Worm (Caenorhabditis elegans) whole organism, L3 larva: ENCODE data around the gene C50E3.9.
A peak's percentile ranks its signal among the peaks of the same experiment; 100 is the strongest.

ENCODE experiments used
- R02D3.7 ChIP-seq: fragments of 150-350 bp; optimal IDR thresholded peaks from 2 replicates; lab custom pipeline; 2014; ENCODE audit warnings: missing biosample characterization, missing genetic modification characterization
- ZK546.5 ChIP-seq: sonication (generic microtip); optimal IDR thresholded peaks from 2 replicates; lab custom pipeline; 2017; ENCODE audit warnings: missing biosample characterization, missing genetic modification characterization
- ama-1 ChIP-seq: fragments of 150-350 bp; optimal IDR thresholded peaks from 2 replicates; lab custom pipeline; 2018
- ceh-16 ChIP-seq: sonication (generic microtip); optimal IDR thresholded peaks from 2 replicates; lab custom pipeline; 2017; ENCODE audit warnings: missing biosample characterization, missing genetic modification characterization
- ceh-9 ChIP-seq: sonication (generic microtip); optimal IDR thresholded peaks from 2 replicates; lab custom pipeline; 2018; ENCODE audit warnings: missing biosample characterization, missing genetic modification characterization
- daf-12 ChIP-seq: fragments of 150-350 bp; optimal IDR thresholded peaks from 2 replicates; lab custom pipeline; 2014; ENCODE audit warnings: missing biosample characterization, missing genetic modification reagents, missing genetic modification characterization
- egl-27 ChIP-seq: sonication (generic microtip); optimal IDR thresholded peaks from 4 replicates; lab custom pipeline; 2017; ENCODE audit warnings: missing biosample characterization, missing genetic modification reagents, missing genetic modification characterization
- egl-5 ChIP-seq: fragments of 150-350 bp; optimal IDR thresholded peaks from 2 replicates; lab custom pipeline; 2017; ENCODE audit warnings: missing biosample characterization, missing genetic modification reagents, missing genetic modification characterization, inconsistent platforms
- elt-1 ChIP-seq: fragments of 150-350 bp; optimal IDR thresholded peaks from 2 replicates; lab custom pipeline; 2014; ENCODE audit warnings: missing biosample characterization, missing genetic modification characterization
- elt-2 ChIP-seq: sonication (generic microtip); optimal IDR thresholded peaks from 2 replicates; lab custom pipeline; 2016; ENCODE audit warnings: missing genetic modification reagents, mild to moderate bottlenecking, missing genetic modification characterization, missing compliant biosample characterization
- elt-3 ChIP-seq, 3 experiments: fragments of 150-350 bp in 1 of 3; sonication (generic microtip) in 2 of 3; optimal IDR thresholded peaks; 2 replicates in 2 of 3; 4 replicates in 1 of 3; lab custom pipeline; 2014 to 2017; ENCODE audit warnings: missing biosample characterization in 3 of 3, missing genetic modification characterization in 3 of 3
- eor-1 ChIP-seq, 2 experiments: fragments of 150-350 bp; optimal IDR thresholded peaks; 2 replicates each; lab custom pipeline; 2014 to 2018; ENCODE audit warnings: missing biosample characterization in 2 of 2, missing genetic modification characterization in 2 of 2
- fkh-10 ChIP-seq: sonication (generic microtip); optimal IDR thresholded peaks from 2 replicates; lab custom pipeline; 2017; ENCODE audit warnings: missing biosample characterization, missing genetic modification reagents, missing genetic modification characterization
- fkh-2 ChIP-seq: fragments of 150-350 bp; optimal IDR thresholded peaks from 2 replicates; lab custom pipeline; 2014; ENCODE audit warnings: missing biosample characterization, missing genetic modification reagents, missing genetic modification characterization
- fos-1 ChIP-seq: fragments of 150-350 bp; optimal IDR thresholded peaks from 2 replicates; lab custom pipeline; 2014; ENCODE audit warnings: missing biosample characterization, missing genetic modification characterization
- hmg-11 ChIP-seq: sonication (generic microtip); optimal IDR thresholded peaks from 2 replicates; lab custom pipeline; 2016; ENCODE audit warnings: missing genetic modification characterization, missing compliant biosample characterization
- jun-1 ChIP-seq: fragments of 150-350 bp; optimal IDR thresholded peaks from 2 replicates; lab custom pipeline; 2014; ENCODE audit warnings: missing biosample characterization, missing genetic modification reagents, missing genetic modification characterization
- lin-15B ChIP-seq: fragments of 150-350 bp; optimal IDR thresholded peaks from 2 replicates; lab custom pipeline; 2014; ENCODE audit warnings: missing biosample characterization, missing genetic modification characterization
- lsy-12 ChIP-seq: sonication (generic microtip); optimal IDR thresholded peaks from 2 replicates; lab custom pipeline; 2016; ENCODE audit warnings: mild to moderate bottlenecking, missing genetic modification characterization, missing compliant biosample characterization
- mdl-1 ChIP-seq: fragments of 150-350 bp; optimal IDR thresholded peaks from 2 replicates; lab custom pipeline; 2014; ENCODE audit warnings: missing biosample characterization, missing genetic modification characterization
- nfya-1 ChIP-seq: sonication (generic microtip); optimal IDR thresholded peaks from 2 replicates; lab custom pipeline; 2017; ENCODE audit warnings: missing genetic modification characterization, mild to moderate bottlenecking, missing compliant biosample characterization, antibody characterized with exemption, moderate library complexity; ENCODE audit not compliant: insufficient read depth
- nhr-11 ChIP-seq: fragments of 150-350 bp; optimal IDR thresholded peaks from 2 replicates; lab custom pipeline; 2014; ENCODE audit warnings: missing biosample characterization, missing genetic modification characterization
- nhr-12 ChIP-seq: fragments of 150-350 bp; optimal IDR thresholded peaks from 2 replicates; lab custom pipeline; 2014; ENCODE audit warnings: missing biosample characterization, missing genetic modification characterization
- nhr-23 ChIP-seq: fragments of 150-350 bp; optimal IDR thresholded peaks from 2 replicates; lab custom pipeline; 2014; ENCODE audit warnings: missing biosample characterization, missing genetic modification reagents, missing genetic modification characterization
- nhr-237 ChIP-seq: fragments of 150-350 bp; optimal IDR thresholded peaks from 2 replicates; lab custom pipeline; 2014; ENCODE audit warnings: missing biosample characterization, missing genetic modification characterization
- nhr-25 ChIP-seq: sonication (generic microtip); optimal IDR thresholded peaks from 2 replicates; lab custom pipeline; 2017; ENCODE audit warnings: missing biosample characterization, missing genetic modification characterization
- nhr-28 ChIP-seq: fragments of 150-350 bp; optimal IDR thresholded peaks from 2 replicates; lab custom pipeline; 2014; ENCODE audit warnings: missing biosample characterization, missing genetic modification characterization
- nhr-43 ChIP-seq: sonication (generic microtip); optimal IDR thresholded peaks from 2 replicates; lab custom pipeline; 2016; ENCODE audit warnings: mild to moderate bottlenecking, missing genetic modification characterization, missing compliant biosample characterization; ENCODE audit not compliant: poor library complexity, severe bottlenecking
- nhr-67 ChIP-seq: fragments of 150-350 bp; optimal IDR thresholded peaks from 2 replicates; lab custom pipeline; 2014; ENCODE audit warnings: missing biosample characterization, missing genetic modification characterization
- nhr-76 ChIP-seq: fragments of 150-350 bp; sonication (generic microtip); optimal IDR thresholded peaks from 5 replicates; lab custom pipeline; 2014; ENCODE audit warnings: missing biosample characterization, missing genetic modification characterization
- pha-4 ChIP-seq: fragments of 150-350 bp; optimal IDR thresholded peaks from 2 replicates; lab custom pipeline; 2014; ENCODE audit warnings: missing biosample characterization, missing genetic modification reagents, missing genetic modification characterization
- pqm-1 ChIP-seq: fragments of 150-350 bp; optimal IDR thresholded peaks from 2 replicates; lab custom pipeline; 2017; ENCODE audit warnings: missing biosample characterization, missing genetic modification characterization, inconsistent platforms
- skn-1 ChIP-seq: fragments of 150-350 bp; optimal IDR thresholded peaks from 2 replicates; lab custom pipeline; 2014; ENCODE audit warnings: missing biosample characterization, missing genetic modification characterization
- snpc-4 ChIP-seq: fragments of 150-350 bp; optimal IDR thresholded peaks from 2 replicates; lab custom pipeline; 2014; ENCODE audit warnings: missing biosample characterization, missing genetic modification characterization
- unc-39 ChIP-seq: sonication (generic microtip); optimal IDR thresholded peaks from 4 replicates; lab custom pipeline; 2017; ENCODE audit warnings: missing biosample characterization, missing genetic modification characterization
- unc-62 ChIP-seq: fragments of 150-350 bp; sonication (generic microtip); optimal IDR thresholded peaks from 4 replicates; lab custom pipeline; 2014; ENCODE audit warnings: missing biosample characterization, missing genetic modification reagents, missing genetic modification characterization
- zag-1 ChIP-seq: fragments of 150-350 bp; optimal IDR thresholded peaks from 2 replicates; lab custom pipeline; 2014; ENCODE audit warnings: missing biosample characterization, missing genetic modification characterization
- ztf-11 ChIP-seq: fragments of 150-350 bp; optimal IDR thresholded peaks from 2 replicates; lab custom pipeline; 2014; ENCODE audit warnings: missing biosample characterization, missing genetic modification characterization
- ztf-4 ChIP-seq: fragments of 150-350 bp; optimal IDR thresholded peaks from 2 replicates; lab custom pipeline; 2014; ENCODE audit warnings: missing biosample characterization, missing genetic modification characterization

Gene C50E3.9

ce11 chrV:7595132-7595531, 4.9 kb downstream of the C50E3.9 start:
- TF ChIP-seq pqm-1 (no peak), nhr-12 (no peak), nhr-76 (no peak), snpc-4 (tag; lab: Kevin White, UChicago) (peak; percentile 6), nfya-1 (no peak), fos-1 (no peak), elt-2 (no peak), unc-39 (tag; lab: Kevin White, UChicago) (no peak)
- TF ChIP-seq, all 47 proteins: peak for 1

ce11 chrV:7590454-7590853, 9.6 kb downstream of the C50E3.9 start, which contains the start of gene C50E3.6:
Gene C50E3.6, minus strand, starts transcription at chrV:7590554.
- no peak for TF ChIP-seq ztf-11 (tag; lab: Kevin White, UChicago)
- TF ChIP-seq fkh-2 (tag; lab: Kevin White, UChicago) = no peak
- no peak for TF ChIP-seq nhr-237 (tag; lab: Kevin White, UChicago)
- no peak for TF ChIP-seq nhr-23 (tag; lab: Kevin White, UChicago)
- no peak for TF ChIP-seq eor-1 (tag; optimal IDR thresholded peaks at IDR 0.05; lab: Kevin White, UChicago)
- TF ChIP-seq elt-3 (tag; optimal IDR thresholded peaks at IDR 0.05; lab: Kevin White, UChicago) = no peak
- TF ChIP-seq ceh-9 (tag; lab: Kevin White, UChicago) = no peak
- TF ChIP-seq ztf-4 (tag; lab: Kevin White, UChicago) = no peak
- no peak for TF ChIP-seq nhr-25 (tag; lab: Kevin White, UChicago)
- TF ChIP-seq R02D3.7 (tag; lab: Kevin White, UChicago) = no peak
- no peak for TF ChIP-seq snpc-4 (tag; lab: Kevin White, UChicago)
- no peak for TF ChIP-seq nhr-11 (tag; lab: Kevin White, UChicago)
- TF ChIP-seq ZK546.5 (tag; lab: Kevin White, UChicago) = no peak
- TF ChIP-seq hmg-11 (tag; lab: Kevin White, UChicago) = no peak
- TF ChIP-seq pha-4 (tag; lab: Kevin White, UChicago) = no peak
- no peak for TF ChIP-seq nfya-1
- no peak for TF ChIP-seq elt-1 (tag; lab: Kevin White, UChicago)

- TF ChIP-seq fkh-10 (GFP tag; lab: Kevin White, UChicago) (no peak), elt-3 (tag; optimal IDR thresholded peaks at IDR 0.05; lab: Kevin White, UChicago) (no peak), ceh-16 (tag; lab: Kevin White, UChicago) (no peak), pha-4 (tag; lab: Kevin White, UChicago) (peak; percentile 79), nhr-67 (no peak), ama-1 (lab: Kevin White, UChicago) (no peak), snpc-4 (tag; lab: Kevin White, UChicago) (peak; percentile 44), nhr-43 (peak; percentile 42), ceh-9 (tag; lab: Kevin White, UChicago) (no peak), mdl-1 (tag; lab: Kevin White, UChicago) (no peak), nhr-11 (tag; lab: Kevin White, UChicago) (no peak), nhr-28 (tag; lab: Kevin White, UChicago) (no peak), unc-62 (GFP tag; lab: Kevin White, UChicago) (no peak), daf-12 (tag; lab: Kevin White, UChicago) (no peak), egl-27 (tag; lab: Kevin White, UChicago) (no peak), pqm-1 (no peak), zag-1 (no peak), egl-5 (tag; lab: Kevin White, UChicago) (no peak), ZK546.5 (tag; lab: Kevin White, UChicago) (no peak), skn-1 (tag; lab: Kevin White, UChicago) (no peak), nhr-237 (tag; lab: Kevin White, UChicago) (no peak), hmg-11 (tag; lab: Kevin White, UChicago) (peak; percentile 74), lsy-12 (no peak), nfya-1 (peak; percentile 70), nhr-25 (tag; lab: Kevin White, UChicago) (no peak), lin-15B (tag; lab: Kevin White, UChicago) (peak; percentile 70), jun-1 (tag; lab: Kevin White, UChicago) (no peak), nhr-23 (tag; lab: Kevin White, UChicago) (peak; percentile 43), fkh-2 (tag; lab: Kevin White, UChicago) (no peak), eor-1 (tag; optimal IDR thresholded peaks at IDR 0.05; lab: Kevin White, UChicago) (no peak), elt-1 (tag; lab: Kevin White, UChicago) (no peak), elt-2 (peak; percentile 7)
These were observed 12.4 kb downstream of the C50E3.9 start, which contains the start of the genes F19F10.11 and C50E3.5 for ce11 chrV:7587637-7588036. Gene F19F10.11, minus strand, starts transcription at chrV:7587704. Gene C50E3.5, plus strand, starts transcription at chrV:7587996.
